Worm (Caenorhabditis elegans) whole organism, late embryonic: ENCODE data around the gene ZK1098.2.

ENCODE experiments used
- C08G9.2 ChIP-seq: sonication (generic microtip); optimal IDR thresholded peaks from 2 replicates; lab custom pipeline; 2016; ENCODE audit warnings: mild to moderate bottlenecking, missing genetic modification characterization, moderate library complexity, missing compliant biosample characterization
- C38D4.7 ChIP-seq: fragments of 200-800 bp; sonication (Bioruptor generic); optimal IDR thresholded peaks from 2 replicates; lab custom pipeline; 2018; ENCODE audit warnings: mild to moderate bottlenecking, missing genetic modification characterization, moderate library complexity, missing compliant biosample characterization
- F13H6.1 ChIP-seq: sonication (generic microtip); optimal IDR thresholded peaks from 2 replicates; lab custom pipeline; 2016; ENCODE audit warnings: missing genetic modification characterization, missing compliant biosample characterization
- K09A11.1 ChIP-seq: sonication (generic microtip); optimal IDR thresholded peaks from 2 replicates; lab custom pipeline; 2017; ENCODE audit warnings: antibody characterized with exemption, mild to moderate bottlenecking, missing genetic modification characterization, missing compliant biosample characterization; ENCODE audit not compliant: insufficient read depth
- T23F11.4 ChIP-seq: fragments of 200-800 bp; sonication (Bioruptor generic); optimal IDR thresholded peaks from 2 replicates; lab custom pipeline; 2018; ENCODE audit warnings: mild to moderate bottlenecking, missing genetic modification characterization, missing compliant biosample characterization
- ceh-14 ChIP-seq: sonication (generic microtip); optimal IDR thresholded peaks from 2 replicates; lab custom pipeline; 2016; ENCODE audit warnings: missing genotype, missing genetic modification characterization, missing compliant biosample characterization
- ceh-18 ChIP-seq: sonication (generic microtip); optimal IDR thresholded peaks from 2 replicates; lab custom pipeline; 2016; ENCODE audit warnings: missing genetic modification characterization, missing compliant biosample characterization
- ceh-31 ChIP-seq: sonication (generic microtip); optimal IDR thresholded peaks from 2 replicates; lab custom pipeline; 2016; ENCODE audit warnings: missing genetic modification characterization, missing compliant biosample characterization
- ceh-48 ChIP-seq: sonication (generic microtip); optimal IDR thresholded peaks from 2 replicates; lab custom pipeline; 2016; ENCODE audit warnings: missing genetic modification characterization, inconsistent platforms, missing compliant biosample characterization
- ceh-6 ChIP-seq: fragments of 200-800 bp; sonication (Bioruptor generic); optimal IDR thresholded peaks from 2 replicates; lab custom pipeline; 2018; ENCODE audit warnings: mild to moderate bottlenecking, missing genetic modification characterization, missing compliant biosample characterization
- ceh-9 ChIP-seq: sonication (generic microtip); optimal IDR thresholded peaks from 2 replicates; lab custom pipeline; 2016; ENCODE audit warnings: mild to moderate bottlenecking, missing genetic modification characterization, inconsistent platforms, missing compliant biosample characterization
- dmd-4 ChIP-seq: sonication (generic microtip); optimal IDR thresholded peaks from 2 replicates; lab custom pipeline; 2016; ENCODE audit warnings: borderline replicate concordance, missing genetic modification characterization, missing compliant biosample characterization
- dve-1 ChIP-seq: sonication (generic microtip); optimal IDR thresholded peaks from 2 replicates; lab custom pipeline; 2017; ENCODE audit warnings: antibody characterized with exemption, mild to moderate bottlenecking, missing genetic modification characterization, missing compliant biosample characterization
- eyg-1 ChIP-seq: sonication (generic microtip); optimal IDR thresholded peaks from 2 replicates; lab custom pipeline; 2016; ENCODE audit warnings: missing genotype, missing genetic modification characterization, missing compliant biosample characterization
- fax-1 ChIP-seq: sonication (generic microtip); optimal IDR thresholded peaks from 2 replicates; lab custom pipeline; 2016; ENCODE audit warnings: missing genotype, missing genetic modification characterization, missing compliant biosample characterization
- hlh-30 ChIP-seq: sonication (generic microtip); optimal IDR thresholded peaks from 2 replicates; lab custom pipeline; 2017; ENCODE audit warnings: antibody characterized with exemption, missing genetic modification characterization, missing compliant biosample characterization; ENCODE audit not compliant: insufficient read depth
- hlh-8 ChIP-seq: sonication (generic microtip); optimal IDR thresholded peaks from 2 replicates; lab custom pipeline; 2016; ENCODE audit warnings: missing genotype, missing genetic modification characterization, missing compliant biosample characterization
- lim-6 ChIP-seq: sonication (generic microtip); optimal IDR thresholded peaks from 2 replicates; lab custom pipeline; 2016; ENCODE audit warnings: missing genetic modification characterization, missing compliant biosample characterization
- madf-2 ChIP-seq: sonication (generic microtip); optimal IDR thresholded peaks from 2 replicates; lab custom pipeline; 2017; ENCODE audit warnings: missing genetic modification characterization, missing compliant biosample characterization
- mec-3 ChIP-seq: sonication (generic microtip); optimal IDR thresholded peaks from 2 replicates; lab custom pipeline; 2016; ENCODE audit warnings: borderline replicate concordance, missing genetic modification characterization, missing compliant biosample characterization
- nfya-1 ChIP-seq: sonication (generic microtip); optimal IDR thresholded peaks from 2 replicates; lab custom pipeline; 2017; ENCODE audit warnings: missing genetic modification characterization, mild to moderate bottlenecking, missing compliant biosample characterization, antibody characterized with exemption, moderate library complexity
- nhr-232 ChIP-seq: sonication (generic microtip); optimal IDR thresholded peaks from 2 replicates; lab custom pipeline; 2016; ENCODE audit warnings: missing genetic modification characterization, missing compliant biosample characterization
- pag-3 ChIP-seq: sonication (generic microtip); optimal IDR thresholded peaks from 2 replicates; lab custom pipeline; 2016; ENCODE audit warnings: missing compliant biosample characterization, missing genetic modification characterization, borderline replicate concordance
- pha-2 ChIP-seq: sonication (generic microtip); optimal IDR thresholded peaks from 2 replicates; lab custom pipeline; 2017; ENCODE audit warnings: mild to moderate bottlenecking, missing genetic modification characterization, missing compliant biosample characterization
- pha-4 ChIP-seq: fragments of 150-350 bp; optimal IDR thresholded peaks from 2 replicates; lab custom pipeline; 2018; ENCODE audit warnings: missing biosample characterization, missing genetic modification reagents, missing genetic modification characterization
- ref-2 ChIP-seq: sonication (generic microtip); optimal IDR thresholded peaks from 2 replicates; lab custom pipeline; 2016; ENCODE audit warnings: missing genetic modification characterization, missing compliant biosample characterization
- rnt-1 ChIP-seq: sonication (generic microtip); optimal IDR thresholded peaks from 2 replicates; lab custom pipeline; 2016; ENCODE audit warnings: missing genetic modification characterization, missing compliant biosample characterization
- sdc-2 ChIP-seq: sonication (generic microtip); optimal IDR thresholded peaks from 2 replicates; lab custom pipeline; 2016; ENCODE audit warnings: missing genotype, missing genetic modification characterization, missing compliant biosample characterization
- sox-2 ChIP-seq: fragments of 200-800 bp; sonication (Bioruptor generic); IDR thresholded peaks from 2 replicates; pipeline ENCODE4 v1.3.6; 2022; ENCODE audit warnings: missing genetic modification reagents, missing genetic modification characterization, missing compliant biosample characterization
- tbx-2 ChIP-seq: sonication (generic microtip); optimal IDR thresholded peaks from 2 replicates; lab custom pipeline; 2016; ENCODE audit warnings: missing genetic modification characterization, missing compliant biosample characterization
- unc-42 ChIP-seq: sonication (generic microtip); optimal IDR thresholded peaks from 2 replicates; lab custom pipeline; 2016; ENCODE audit warnings: missing genotype, missing genetic modification characterization, missing compliant biosample characterization
- unc-55 ChIP-seq: sonication (generic microtip); optimal IDR thresholded peaks from 2 replicates; lab custom pipeline; 2017; ENCODE audit warnings: missing biosample characterization, missing genetic modification reagents, missing genetic modification characterization
- ztf-16 ChIP-seq: sonication (generic microtip); optimal IDR thresholded peaks from 2 replicates; lab custom pipeline; 2017; ENCODE audit warnings: missing genetic modification characterization, missing compliant biosample characterization

Gene ZK1098.2

DNA sequence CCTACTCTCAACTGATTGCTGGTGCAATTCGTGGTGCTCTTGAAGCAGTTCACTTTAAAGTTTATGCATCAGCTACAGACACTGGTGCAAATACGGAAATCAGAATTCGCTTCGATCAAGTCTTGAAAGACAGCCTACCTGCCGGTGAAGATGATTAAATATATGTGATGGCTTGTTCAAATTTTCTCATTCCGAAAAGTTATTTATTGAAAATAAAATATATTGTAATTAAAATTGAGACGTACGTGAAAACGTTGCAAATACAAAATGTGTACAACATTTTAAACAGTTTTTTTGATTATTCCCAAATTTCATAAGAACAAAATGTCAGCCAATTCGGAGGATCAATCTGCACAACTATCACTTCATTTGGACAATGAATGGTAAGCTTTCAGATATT, 2.1 kb upstream of the ZK1098.2 start, which contains the start of gene ZK1098.6:
TSS of gene ZK1098.6 (plus strand) at position 301 of the 400 bp plus-strand sequence.
- TF ChIP-seq hlh-8 (tag; lab: Kevin White, UChicago) (no peak), dmd-4 (no peak), pha-2 (tag; lab: Kevin White, UChicago) (no peak), pag-3 (tag; lab: Kevin White, UChicago) (no peak), fax-1 (no peak), sox-2 (GFP tag; lab: Robert Waterston, UW) (no peak), T23F11.4 (GFP tag; lab: Kevin White, UChicago) (no peak)

DNA sequence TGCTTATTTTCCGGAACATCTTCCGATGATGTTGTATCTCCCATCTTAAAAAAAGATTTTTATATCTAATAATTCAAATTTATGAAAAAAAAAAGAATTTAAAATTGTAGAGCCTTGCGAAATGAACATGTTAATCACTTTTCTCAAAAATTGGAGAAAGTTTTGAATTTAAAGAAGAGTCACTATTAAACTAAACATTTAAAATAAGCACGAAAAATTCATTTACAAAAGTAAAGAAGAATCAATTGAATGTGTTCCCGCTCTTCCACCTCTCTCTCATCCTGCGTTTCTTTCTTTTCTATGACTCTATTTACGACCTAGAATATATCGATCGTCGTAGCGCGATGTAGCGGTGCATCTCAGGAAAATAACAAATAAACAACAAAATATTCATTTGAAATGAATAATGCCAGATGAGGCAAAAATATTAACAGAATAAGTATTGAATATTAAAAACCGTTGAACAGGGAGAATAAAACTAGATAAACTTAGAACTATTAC, 9.7 kb downstream of the ZK1098.2 start, which contains the start of gene ZK1098.3:
TSS of gene ZK1098.3 (minus strand) at position 51 of the 501 bp plus-strand sequence.
- TF ChIP-seq ceh-48 (tag; lab: Kevin White, UChicago): peak; percentile 84
- TF ChIP-seq pag-3 (tag; lab: Kevin White, UChicago): no peak
- peak; percentile 2 for TF ChIP-seq unc-55 (GFP tag; lab: Kevin White, UChicago)
- no peak for TF ChIP-seq ceh-31 (tag; lab: Kevin White, UChicago)

DNA sequence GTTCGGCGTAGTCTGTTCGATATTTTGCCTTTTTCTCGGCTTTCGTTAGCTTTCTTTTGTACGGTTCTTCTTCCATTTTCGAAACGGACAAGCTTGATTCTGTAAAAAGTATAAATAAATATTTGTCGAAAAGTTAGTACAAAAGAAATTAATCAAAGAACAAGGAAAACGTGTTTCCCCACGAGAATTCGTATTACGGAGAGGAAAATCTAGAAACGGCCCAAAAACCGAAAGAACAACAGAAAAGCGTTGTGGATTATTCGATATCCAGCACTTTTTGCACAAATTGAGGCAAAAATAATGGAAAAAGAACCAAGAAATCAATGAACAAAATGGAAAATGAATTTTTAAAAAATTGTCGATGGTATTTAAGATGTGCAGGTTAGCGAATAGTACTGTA, 13.3 kb downstream of the ZK1098.2 start, which contains the start of gene mut-7:
TSS of gene mut-7 (minus strand) at position 101 of the 400 bp plus-strand sequence.
- TF ChIP-seq tbx-2 (no peak), ceh-9 (tag; lab: Kevin White, UChicago) (no peak), C38D4.7 (GFP tag; lab: Kevin White, UChicago) (no peak), ceh-14 (tag; lab: Kevin White, UChicago) (no peak), K09A11.1 (tag; lab: Kevin White, UChicago) (no peak), rnt-1 (tag; lab: Kevin White, UChicago) (no peak), hlh-30 (tag; lab: Kevin White, UChicago) (no peak), unc-55 (GFP tag; lab: Kevin White, UChicago) (no peak), lim-6 (tag; lab: Kevin White, UChicago) (no peak), dve-1 (tag; lab: Kevin White, UChicago) (no peak), fax-1 (no peak), mec-3 (tag; lab: Kevin White, UChicago) (no peak), ceh-6 (GFP tag; lab: Kevin White, UChicago) (no peak), madf-2 (tag; lab: Kevin White, UChicago) (no peak), C08G9.2 (tag; lab: Kevin White, UChicago) (no peak), F13H6.1 (no peak), pha-2 (tag; lab: Kevin White, UChicago) (no peak), pha-4 (tag; lab: Kevin White, UChicago) (no peak), nfya-1 (tag; lab: Kevin White, UChicago) (no peak), eyg-1 (tag; lab: Kevin White, UChicago) (no peak)

DNA sequence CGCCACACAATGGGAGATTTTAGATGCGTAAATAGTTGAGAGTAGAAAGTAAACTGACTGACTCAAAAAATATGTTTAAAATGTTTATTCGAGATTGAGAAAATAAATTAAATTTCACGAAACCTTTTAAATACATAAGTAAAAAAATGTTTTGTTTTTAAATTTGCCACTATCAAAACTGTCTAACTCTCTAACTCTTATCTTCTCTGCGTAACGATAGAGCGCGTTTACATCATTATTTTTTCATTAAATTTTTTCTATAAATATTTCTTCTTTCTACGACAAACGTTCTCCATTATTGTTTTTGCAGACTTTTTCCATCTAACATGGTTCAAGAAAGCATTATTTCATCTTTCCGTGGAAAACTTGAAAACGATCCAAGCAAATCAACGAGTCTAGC, 13.9 kb downstream of the ZK1098.2 start, which contains the start of gene eif-2Balpha:
TSS of gene eif-2Balpha (plus strand) at position 304 of the 400 bp plus-strand sequence.
- TF ChIP-seq ceh-14 (tag; lab: Kevin White, UChicago) (no peak), ceh-18 (tag; lab: Kevin White, UChicago) (no peak), ztf-16 (tag; lab: Kevin White, UChicago) (no peak), sdc-2 (tag; lab: Kevin White, UChicago) (no peak), nhr-232 (tag; lab: Kevin White, UChicago) (no peak), ref-2 (tag; lab: Kevin White, UChicago) (no peak), unc-42 (tag; lab: Kevin White, UChicago) (peak; percentile 25)
